Fruit fly (Drosophila melanogaster) whole organism, prepupa: Measurements from ENCODE around the gene msopa.

Source experiments
- Blimp-1 ChIP-seq: fragments of 200-800 bp; sonication (Bioruptor generic); optimal IDR thresholded peaks from 3 replicates; lab custom pipeline; 2017; ENCODE audit warnings: missing biosample characterization, missing genetic modification characterization, mild to moderate bottlenecking, moderate library complexity, missing genetic modification reagents
- CG10631 ChIP-seq: fragments of 200-800 bp; sonication (Bioruptor generic); optimal IDR thresholded peaks from 2 replicates; lab custom pipeline; 2016; ENCODE audit warnings: missing biosample characterization, missing genetic modification characterization
- CG11294 ChIP-seq: fragments of 200-800 bp; sonication (Bioruptor generic); IDR thresholded peaks from 2 replicates; pipeline ENCODE4 v1.3.6; 2022; ENCODE audit warnings: missing biosample characterization, missing genetic modification characterization
- CG11762 ChIP-seq: fragments of 200-800 bp; sonication (Bioruptor generic); optimal IDR thresholded peaks from 3 replicates; lab custom pipeline; 2016; ENCODE audit warnings: missing biosample characterization, missing genetic modification characterization; ENCODE audit not compliant: insufficient read depth
- CG15336 ChIP-seq: fragments of 200-800 bp; sonication (Bioruptor generic); IDR thresholded peaks from 2 replicates; pipeline ENCODE4 v1.3.6; 2022; ENCODE audit warnings: missing biosample characterization, missing genetic modification characterization
- CG16779 ChIP-seq: fragments of 200-800 bp; sonication (Bioruptor generic); optimal IDR thresholded peaks from 3 replicates; lab custom pipeline; 2017; ENCODE audit warnings: missing biosample characterization, mild to moderate bottlenecking, missing genetic modification characterization
- CG3032 ChIP-seq: fragments of 200-800 bp; optimal IDR thresholded peaks from 2 replicates; lab custom pipeline; 2019; ENCODE audit warnings: missing biosample characterization, mild to moderate bottlenecking, missing genetic modification characterization, moderate library complexity
- CG31627 ChIP-seq: fragments of 200-800 bp; sonication (Bioruptor generic); optimal IDR thresholded peaks from 3 replicates; lab custom pipeline; 2016; ENCODE audit warnings: missing biosample characterization, missing genetic modification characterization
- CG32006 ChIP-seq: fragments of 200-800 bp; sonication (Bioruptor generic); optimal IDR thresholded peaks from 3 replicates; lab custom pipeline; 2017; ENCODE audit warnings: missing biosample characterization, mild to moderate bottlenecking, missing genetic modification characterization
- CG34406 ChIP-seq: fragments of 200-800 bp; sonication (Bioruptor generic); optimal IDR thresholded peaks from 3 replicates; lab custom pipeline; 2016; ENCODE audit warnings: missing biosample characterization, missing genetic modification characterization
- CG6792 ChIP-seq: fragments of 200-800 bp; sonication (Bioruptor generic); optimal IDR thresholded peaks from 3 replicates; lab custom pipeline; 2016; ENCODE audit warnings: missing biosample characterization, missing genetic modification characterization
- CG6808 ChIP-seq: fragments of 200-800 bp; sonication (Bioruptor generic); optimal IDR thresholded peaks from 3 replicates; lab custom pipeline; 2017; ENCODE audit warnings: missing biosample characterization, missing genetic modification characterization, mild to moderate bottlenecking, moderate library complexity, missing genetic modification reagents
- CG7368 ChIP-seq: fragments of 200-800 bp; sonication (Bioruptor generic); optimal IDR thresholded peaks from 3 replicates; lab custom pipeline; 2016; ENCODE audit warnings: missing biosample characterization, missing genetic modification characterization
- CG8319 ChIP-seq: fragments of 200-800 bp; sonication (Bioruptor generic); optimal IDR thresholded peaks from 3 replicates; lab custom pipeline; 2016; ENCODE audit warnings: missing biosample characterization, missing genetic modification characterization
- CG8632 ChIP-seq: fragments of 200-800 bp; sonication (Bioruptor generic); optimal IDR thresholded peaks from 3 replicates; lab custom pipeline; 2016; ENCODE audit warnings: missing biosample characterization, missing genetic modification characterization
- Eip78C ChIP-seq: fragments of 200-800 bp; sonication (Bioruptor generic); peaks from one replicate; lab custom pipeline; 2016; ENCODE audit warnings: missing biosample characterization, missing genetic modification characterization
- Eip93F ChIP-seq: fragments of 200-800 bp; sonication (Bioruptor generic); optimal IDR thresholded peaks from 2 replicates; lab custom pipeline; 2016; ENCODE audit warnings: missing biosample characterization, mild to moderate bottlenecking, missing genetic modification characterization
- Hr39 ChIP-seq: fragments of 200-800 bp; sonication (Bioruptor generic); optimal IDR thresholded peaks from 2 replicates; lab custom pipeline; 2016; ENCODE audit warnings: missing biosample characterization, missing genetic modification characterization
- Hr4 ChIP-seq: fragments of 200-800 bp; sonication (Bioruptor generic); optimal IDR thresholded peaks from 3 replicates; lab custom pipeline; 2016; ENCODE audit warnings: missing biosample characterization, missing genetic modification characterization
- Lpt ChIP-seq: fragments of 200-800 bp; sonication (Bioruptor generic); optimal IDR thresholded peaks from 3 replicates; lab custom pipeline; 2016; ENCODE audit warnings: missing biosample characterization, missing genetic modification characterization
- Met ChIP-seq: fragments of 200-800 bp; sonication (Bioruptor generic); optimal IDR thresholded peaks from 3 replicates; lab custom pipeline; 2016; ENCODE audit warnings: missing biosample characterization, missing genetic modification characterization
- OdsH ChIP-seq: fragments of 200-800 bp; sonication (Bioruptor generic); optimal IDR thresholded peaks from 3 replicates; lab custom pipeline; 2016; ENCODE audit warnings: missing biosample characterization, missing genetic modification characterization
- Smox ChIP-seq: fragments of 200-800 bp; sonication (Bioruptor generic); optimal IDR thresholded peaks from 3 replicates; lab custom pipeline; 2016; ENCODE audit warnings: missing biosample characterization, missing genetic modification characterization
- Sox102F ChIP-seq: fragments of 200-800 bp; sonication (Bioruptor generic); optimal IDR thresholded peaks from 2 replicates; lab custom pipeline; 2016; ENCODE audit warnings: missing biosample characterization, mild to moderate bottlenecking, missing genetic modification characterization
- Sox14 ChIP-seq: fragments of 200-800 bp; sonication (Bioruptor generic); optimal IDR thresholded peaks from 3 replicates; lab custom pipeline; 2016; ENCODE audit warnings: missing biosample characterization, missing genetic modification characterization
- Sox15 ChIP-seq: fragments of 200-800 bp; sonication (Bioruptor generic); optimal IDR thresholded peaks from 3 replicates; lab custom pipeline; 2016; ENCODE audit warnings: missing biosample characterization, missing genetic modification characterization
- achi ChIP-seq: fragments of 200-800 bp; sonication (Bioruptor generic); optimal IDR thresholded peaks from 3 replicates; lab custom pipeline; 2016; ENCODE audit warnings: missing biosample characterization, missing genetic modification characterization
- cyc ChIP-seq: fragments of 200-800 bp; sonication (Bioruptor generic); optimal IDR thresholded peaks from 3 replicates; lab custom pipeline; 2016; ENCODE audit warnings: missing biosample characterization, missing genetic modification characterization
- dac ChIP-seq: fragments of 200-800 bp; sonication (Bioruptor generic); optimal IDR thresholded peaks from 2 replicates; lab custom pipeline; 2017; ENCODE audit warnings: missing biosample characterization, mild to moderate bottlenecking, missing genetic modification characterization
- dsx ChIP-seq: fragments of 200-800 bp; optimal IDR thresholded peaks from 3 replicates; lab custom pipeline; 2019; ENCODE audit warnings: missing biosample characterization, mild to moderate bottlenecking, missing genetic modification characterization, moderate library complexity; ENCODE audit not compliant: poor library complexity, severe bottlenecking
- eg ChIP-seq: fragments of 200-800 bp; sonication (Bioruptor generic); IDR thresholded peaks from 3 replicates; pipeline ENCODE4 v1.3.6; 2022; ENCODE audit warnings: missing biosample characterization, missing genetic modification characterization
- fd59A ChIP-seq: fragments of 200-800 bp; sonication (Bioruptor generic); optimal IDR thresholded peaks from 2 replicates; lab custom pipeline; 2017; ENCODE audit warnings: missing biosample characterization, mild to moderate bottlenecking, missing genetic modification characterization, missing genetic modification reagents
- fd85E ChIP-seq: fragments of 200-800 bp; sonication (Bioruptor generic); optimal IDR thresholded peaks from 3 replicates; lab custom pipeline; 2016; ENCODE audit warnings: missing biosample characterization, missing genetic modification characterization
- lz ChIP-seq: fragments of 200-800 bp; sonication (Bioruptor generic); optimal IDR thresholded peaks from 3 replicates; lab custom pipeline; 2016; ENCODE audit warnings: missing biosample characterization, missing genetic modification characterization
- net ChIP-seq: fragments of 200-800 bp; sonication (Bioruptor generic); optimal IDR thresholded peaks from 3 replicates; lab custom pipeline; 2016; ENCODE audit warnings: missing biosample characterization, missing genetic modification characterization
- pdm3 ChIP-seq: fragments of 200-800 bp; sonication (Bioruptor generic); optimal IDR thresholded peaks from 3 replicates; lab custom pipeline; 2016; ENCODE audit warnings: missing biosample characterization, missing genetic modification characterization
- spab ChIP-seq: fragments of 200-800 bp; sonication (Bioruptor generic); optimal IDR thresholded peaks from 2 replicates; lab custom pipeline; 2017; ENCODE audit warnings: missing biosample characterization, mild to moderate bottlenecking, missing genetic modification characterization, missing genetic modification reagents
- ss ChIP-seq, 2 experiments: fragments of 200-800 bp; sonication (Bioruptor generic); optimal IDR thresholded peaks; 2 replicates in 1 of 2; 3 replicates in 1 of 2; lab custom pipeline; 2017 to 2018; ENCODE audit warnings: mild to moderate bottlenecking in 2 of 2, missing biosample characterization in 2 of 2, missing genetic modification characterization in 2 of 2, moderate library complexity in 1 of 2
- svp ChIP-seq: fragments of 200-800 bp; sonication (Bioruptor generic); peaks from one replicate; lab custom pipeline; 2016; ENCODE audit warnings: missing biosample characterization, missing genetic modification characterization
- topi ChIP-seq: fragments of 200-800 bp; sonication (Bioruptor generic); optimal IDR thresholded peaks from 3 replicates; lab custom pipeline; 2016; ENCODE audit warnings: missing biosample characterization, missing genetic modification characterization
- vri ChIP-seq: fragments of 200-800 bp; sonication (Bioruptor generic); optimal IDR thresholded peaks from 3 replicates; lab custom pipeline; 2016; ENCODE audit warnings: missing biosample characterization, mild to moderate bottlenecking, missing genetic modification characterization

Gene msopa

DNA sequence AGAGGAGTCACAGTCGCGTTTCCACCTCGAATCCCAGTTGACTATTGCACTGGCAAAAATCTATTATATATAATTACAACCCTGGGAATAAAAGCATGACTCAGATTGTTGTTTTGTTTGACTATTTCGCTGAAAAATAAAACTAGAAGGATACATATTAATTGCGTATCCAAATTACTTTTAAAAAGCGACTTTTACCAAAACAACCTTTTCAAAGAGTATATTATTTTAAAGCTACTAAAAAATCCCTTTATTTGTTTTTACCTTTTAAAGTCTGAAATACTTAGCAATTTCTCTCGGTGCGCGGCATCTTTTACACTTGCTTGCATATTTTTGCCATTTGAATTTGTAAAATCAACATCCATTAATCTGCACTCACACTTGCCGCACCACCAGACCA, 24.2 kb downstream of the msopa start (continued):
- TF ChIP-seq Sox14 (peak; percentile 20), CG16779 (no peak), CG7368 (GFP tag; lab: Kevin White, UChicago) (no peak), dac (GFP tag; lab: Kevin White, UChicago) (no peak), svp (GFP tag; lab: Kevin White, UChicago) (no peak), CG8632 (GFP tag; lab: Kevin White, UChicago) (no peak), CG6808 (GFP tag; lab: Kevin White, UChicago) (peak; percentile 8), fd59A (GFP tag; lab: Kevin White, UChicago) (no peak), dsx (GFP tag; lab: Kevin White, UChicago) (no peak), Eip93F (GFP tag; lab: Kevin White, UChicago) (no peak), fd85E (no peak), topi (GFP tag; lab: Kevin White, UChicago) (peak; percentile 15), Sox15 (no peak), Hr39 (GFP tag; lab: Kevin White, UChicago) (no peak), Blimp-1 (GFP tag; lab: Kevin White, UChicago) (no peak), Sox102F (GFP tag; lab: Kevin White, UChicago) (no peak)

dm6 chr3L:22109903-22110302, 27.4 kb downstream of the msopa start:
- no peak for TF ChIP-seq fd59A (GFP tag; lab: Kevin White, UChicago)
- peak; percentile 7 for TF ChIP-seq CG32006 (GFP tag; lab: Kevin White, UChicago)
- no peak for TF ChIP-seq eg (GFP tag; lab: Robert Waterston, UW)
- TF ChIP-seq Eip78C (GFP tag; lab: Kevin White, UChicago) = peak; percentile 53

dm6 chr3L:22113186-22113585, 30.7 kb downstream of the msopa start:
- TF ChIP-seq Met (GFP tag; lab: Kevin White, UChicago) (no peak), CG34406 (GFP tag; lab: Kevin White, UChicago) (no peak), fd85E (no peak), CG8319 (GFP tag; lab: Kevin White, UChicago) (no peak), Lpt (GFP tag; lab: Kevin White, UChicago) (no peak), spab (no peak), CG32006 (GFP tag; lab: Kevin White, UChicago) (no peak), Blimp-1 (GFP tag; lab: Kevin White, UChicago) (no peak)

dm6 chr3L:22129855-22130746, 47.6 kb downstream of the msopa start:
- TF ChIP-seq CG6792 (GFP tag; lab: Kevin White, UChicago) (peak; percentile 38), CG6808 (GFP tag; lab: Kevin White, UChicago) (peak; percentile 57), CG11294 (GFP tag; lab: Robert Waterston, UW) (no peak), Lpt (GFP tag; lab: Kevin White, UChicago) (no peak), fd85E (no peak), Hr39 (GFP tag; lab: Kevin White, UChicago) (no peak), ss (GFP tag; optimal IDR thresholded peaks at IDR 0.05; lab: Kevin White, UChicago) (peak; percentile 2 to 76), dsx (GFP tag; lab: Kevin White, UChicago) (peak; percentile 62), net (no peak), OdsH (GFP tag; lab: Kevin White, UChicago) (peak; percentile 39), Smox (peak; percentile 27), svp (GFP tag; lab: Kevin White, UChicago) (peak; percentile 82), CG11762 (GFP tag; lab: Kevin White, UChicago) (no peak), CG31627 (GFP tag; lab: Kevin White, UChicago) (peak; percentile 4), CG16779 (no peak), spab (peak; percentile 30), achi (GFP tag; lab: Kevin White, UChicago) (peak; percentile 14), pdm3 (GFP tag; lab: Kevin White, UChicago) (no peak), CG8632 (GFP tag; lab: Kevin White, UChicago) (peak; percentile 15), dac (GFP tag; lab: Kevin White, UChicago) (no peak), cyc (peak; percentile 29), CG15336 (GFP tag; lab: Robert Waterston, UW) (no peak), lz (GFP tag; lab: Kevin White, UChicago) (peak; percentile 45), Eip93F (GFP tag; lab: Kevin White, UChicago) (no peak), Blimp-1 (GFP tag; lab: Kevin White, UChicago) (no peak), CG34406 (GFP tag; lab: Kevin White, UChicago) (peak; percentile 19), Sox14 (peak; percentile 12), Sox102F (GFP tag; lab: Kevin White, UChicago) (peak; percentile 23), vri (GFP tag; lab: Kevin White, UChicago) (no peak), CG3032 (tag; lab: Kevin White, UChicago) (peak; percentile 54), CG10631 (GFP tag; lab: Kevin White, UChicago) (peak; percentile 50), Hr4 (GFP tag; lab: Kevin White, UChicago) (no peak)
